Fruit fly (Drosophila melanogaster) whole organism: ENCODE data around the gene Cadps.

Source experiments
- CG8478 ChIP-seq: fragments of >200 bp; optimal IDR thresholded peaks from 2 replicates; lab custom pipeline; 2018; ENCODE audit warnings: inconsistent platforms
- Dll ChIP-seq: fragments of >200 bp; optimal IDR thresholded peaks from 2 replicates; lab custom pipeline; 2017
- EcR ChIP-seq, 2 experiments: fragments of >200 bp; optimal IDR thresholded peaks; 2 replicates each; lab custom pipeline; 2017; ENCODE audit warnings: missing biosample characterization in 2 of 2, missing genetic modification characterization in 2 of 2, missing genetic modification reagents in 2 of 2
- pan ChIP-seq: fragments of >200 bp; optimal IDR thresholded peaks from 2 replicates; lab custom pipeline; 2017
- psq ChIP-seq: fragments of >200 bp; optimal IDR thresholded peaks from 2 replicates; lab custom pipeline; 2017
- usp ChIP-seq: fragments of >200 bp; optimal IDR thresholded peaks from 2 replicates; lab custom pipeline; 2017; ENCODE audit warnings: missing biosample characterization, missing genetic modification characterization, mixed read lengths

Gene Cadps

DNA sequence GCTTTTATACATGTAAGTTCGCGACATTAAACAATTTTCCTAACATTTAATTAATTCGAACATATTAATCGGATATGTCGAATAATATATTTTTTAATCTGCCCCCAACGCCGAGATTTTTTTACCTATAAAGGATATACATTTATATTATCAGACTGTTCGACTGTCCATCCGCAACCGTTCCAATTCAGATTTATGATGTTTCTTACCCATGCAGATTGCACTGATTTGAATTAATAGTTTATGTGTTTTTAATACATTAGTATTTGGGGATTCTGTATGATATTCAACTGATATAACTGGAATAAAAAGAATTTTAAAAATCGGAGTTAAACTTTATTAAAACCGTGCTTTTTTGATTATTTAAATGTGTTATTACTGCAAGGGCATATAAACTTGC is 5.5 kb upstream of the Cadps start:
- TF ChIP-seq pan (lab: Kevin White, UChicago) (no peak), psq (lab: Kevin White, UChicago) (no peak), CG8478 (lab: Kevin White, UChicago) (no peak), Dll (no peak), usp (GFP tag; lab: Kevin White, UChicago) (no peak), EcR (GFP tag; optimal IDR thresholded peaks at IDR 0.05; lab: Kevin White, UChicago) (no peak)

DNA sequence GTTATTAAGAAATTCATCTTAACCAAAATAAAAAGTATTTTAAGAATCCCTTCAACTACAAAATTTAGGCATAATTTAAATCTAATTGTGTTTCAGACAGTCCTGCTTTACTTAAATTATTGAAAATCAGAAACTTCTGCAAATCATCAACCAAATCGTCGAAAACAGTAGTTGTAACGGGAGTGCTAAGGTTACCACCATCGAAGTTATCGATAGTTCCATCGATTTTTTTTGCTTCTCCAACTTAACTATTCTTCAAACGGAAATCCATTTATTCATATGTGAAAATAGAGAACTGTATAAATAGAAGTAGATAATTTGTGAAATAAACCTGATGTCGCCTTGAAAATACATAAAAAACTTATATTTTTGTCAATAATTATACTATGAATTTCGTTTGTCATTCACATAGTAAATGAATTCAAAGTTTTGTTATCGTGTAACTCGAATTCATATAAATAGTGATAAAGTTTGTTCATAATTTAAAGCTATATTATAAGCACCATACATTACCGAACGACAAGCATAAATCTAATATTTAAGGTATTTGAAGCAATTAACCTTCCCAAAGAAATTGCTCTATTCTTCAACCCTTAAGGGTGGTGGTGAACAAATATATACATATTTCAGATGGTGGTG is 1.1 kb downstream of the Cadps start:
- no peak for TF ChIP-seq Dll
- TF ChIP-seq usp (GFP tag; lab: Kevin White, UChicago): no peak
- no peak for TF ChIP-seq pan (lab: Kevin White, UChicago)
- TF ChIP-seq psq (lab: Kevin White, UChicago): no peak
- no peak for TF ChIP-seq EcR (GFP tag; optimal IDR thresholded peaks at IDR 0.05; lab: Kevin White, UChicago)
- TF ChIP-seq CG8478 (lab: Kevin White, UChicago): no peak

- TF ChIP-seq psq (lab: Kevin White, UChicago) (no peak), CG8478 (lab: Kevin White, UChicago) (no peak), Dll (no peak), pan (lab: Kevin White, UChicago) (no peak), EcR (GFP tag; optimal IDR thresholded peaks at IDR 0.05; lab: Kevin White, UChicago) (no peak), usp (GFP tag; lab: Kevin White, UChicago) (no peak)
Observed at dm6 chr4:1233351-1233750, 2.7 kb downstream of the Cadps start.

DNA sequence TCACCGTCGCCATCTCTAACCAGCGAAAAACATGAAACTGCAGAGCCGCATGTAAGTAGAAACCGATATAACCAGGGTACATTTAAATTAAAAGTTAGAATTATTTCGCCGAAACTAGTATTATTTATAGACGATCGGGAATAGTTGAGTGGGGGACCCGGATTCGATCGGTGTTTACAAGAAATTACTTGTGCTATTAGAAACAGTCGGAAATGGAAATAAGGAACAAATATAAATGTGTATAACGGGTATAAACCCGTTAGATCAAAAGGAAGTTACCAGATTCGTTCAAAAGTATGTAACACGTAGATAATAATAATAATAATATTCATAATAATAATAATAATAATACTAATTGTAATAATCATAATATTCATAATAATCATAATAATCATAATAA is 4.1 kb downstream of the Cadps start:
- TF ChIP-seq EcR (GFP tag; optimal IDR thresholded peaks at IDR 0.05; lab: Kevin White, UChicago) (no peak), Dll (no peak), CG8478 (lab: Kevin White, UChicago) (no peak), usp (GFP tag; lab: Kevin White, UChicago) (no peak), pan (lab: Kevin White, UChicago) (no peak), psq (lab: Kevin White, UChicago) (no peak)

dm6 chr4:1238252-1238651 is 7.6 kb downstream of the Cadps start:
- TF ChIP-seq usp (GFP tag; lab: Kevin White, UChicago): no peak
- TF ChIP-seq CG8478 (lab: Kevin White, UChicago): no peak
- no peak for TF ChIP-seq pan (lab: Kevin White, UChicago)
- TF ChIP-seq psq (lab: Kevin White, UChicago): no peak
- TF ChIP-seq EcR (GFP tag; optimal IDR thresholded peaks at IDR 0.05; lab: Kevin White, UChicago): no peak
- TF ChIP-seq Dll: no peak

DNA sequence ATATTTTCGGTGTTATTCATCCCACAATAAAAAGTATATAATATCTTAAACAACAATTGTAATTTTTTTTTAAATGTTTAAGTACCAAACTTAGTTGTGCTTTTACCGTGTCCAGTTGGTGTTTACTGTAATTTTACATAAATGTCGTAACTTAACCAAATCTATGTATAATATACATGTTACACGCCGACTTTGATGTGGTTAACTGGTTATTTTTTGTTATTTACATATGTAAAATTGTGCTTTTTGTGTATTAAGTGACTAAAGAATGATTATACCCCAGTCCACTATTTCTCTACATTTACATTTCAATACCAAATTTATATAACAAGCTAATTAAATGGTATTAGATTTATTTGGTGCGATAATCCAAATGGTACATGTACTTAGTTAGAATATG is 20.3 kb downstream of the Cadps start:
- TF ChIP-seq pan (lab: Kevin White, UChicago) (no peak), usp (GFP tag; lab: Kevin White, UChicago) (no peak), psq (lab: Kevin White, UChicago) (no peak), Dll (no peak), EcR (GFP tag; optimal IDR thresholded peaks at IDR 0.05; lab: Kevin White, UChicago) (no peak), CG8478 (lab: Kevin White, UChicago) (no peak)

DNA sequence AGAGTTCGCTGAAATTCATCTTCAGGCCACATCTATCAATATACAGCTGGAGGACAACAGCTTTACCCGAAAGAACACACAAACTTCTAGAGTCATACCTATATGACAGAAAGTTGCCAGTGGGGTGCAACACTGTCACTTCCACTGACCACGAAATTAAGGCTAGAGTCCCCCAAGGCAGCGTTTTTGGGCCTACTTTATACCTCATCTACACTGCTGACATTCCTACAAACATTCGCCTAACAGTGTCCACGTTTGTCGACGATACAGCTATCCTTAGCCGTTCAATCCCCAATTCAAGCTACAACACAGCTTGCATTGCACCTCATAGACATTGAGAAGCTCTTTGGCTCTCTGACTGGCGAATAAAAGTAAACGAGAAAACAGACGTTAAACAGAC is 29.7 kb downstream of the Cadps start:
- TF ChIP-seq CG8478 (lab: Kevin White, UChicago) (no peak), psq (lab: Kevin White, UChicago) (no peak), Dll (no peak), EcR (GFP tag; optimal IDR thresholded peaks at IDR 0.05; lab: Kevin White, UChicago) (no peak)

DNA sequence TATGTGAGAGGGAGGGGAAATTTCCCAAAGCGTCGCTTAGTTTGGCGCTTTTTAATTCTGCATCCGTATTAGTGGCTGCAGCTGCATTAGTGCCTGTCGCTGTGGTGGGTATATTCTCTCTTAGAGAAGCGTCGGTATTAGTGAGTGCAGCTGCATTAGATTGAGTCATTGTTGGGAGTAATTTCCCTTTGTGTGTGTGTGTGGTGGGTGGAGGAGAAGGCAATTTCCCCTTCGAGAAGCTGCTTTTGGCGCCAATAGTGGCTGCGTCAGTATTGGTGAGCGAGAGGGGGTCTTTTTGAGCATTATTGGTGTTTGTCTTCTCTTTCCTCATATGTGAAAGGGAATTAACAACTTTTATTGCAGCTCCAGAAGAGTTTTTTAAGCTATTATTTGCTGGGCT is 75.7 kb downstream of the Cadps start:
- TF ChIP-seq pan (lab: Kevin White, UChicago) (no peak), EcR (GFP tag; optimal IDR thresholded peaks at IDR 0.05; lab: Kevin White, UChicago) (no peak), CG8478 (lab: Kevin White, UChicago) (no peak), Dll (no peak), psq (lab: Kevin White, UChicago) (no peak), usp (GFP tag; lab: Kevin White, UChicago) (no peak)
